Worm (Caenorhabditis elegans) whole organism, midembryonic: ENCODE results near the gene W01G7.4.

ENCODE experiments used
- T22C8.4 ChIP-seq: fragments of 200-800 bp; sonication (Bioruptor generic); IDR thresholded peaks from 2 replicates; pipeline ENCODE4 v1.3.6; 2022; ENCODE audit warnings: missing genetic modification characterization, missing compliant biosample characterization
- flt-1 ChIP-seq: fragments of 200-800 bp; sonication (Bioruptor generic); IDR thresholded peaks from 2 replicates; pipeline ENCODE4 v1.3.6; 2022; ENCODE audit warnings: missing genetic modification characterization, missing compliant biosample characterization
- med-1 ChIP-seq: sonication (generic microtip); optimal IDR thresholded peaks from 2 replicates; lab custom pipeline; 2017; ENCODE audit warnings: missing genetic modification characterization, mild to moderate bottlenecking, missing compliant biosample characterization, antibody characterized with exemption, missing genetic modification reagents; ENCODE audit not compliant: insufficient read depth

- 0 out of 2 replicates have a peak, but pooled peaks have one; percentile 57 for TF ChIP-seq flt-1 (GFP tag; lab: Robert Waterston, UW)
- TF ChIP-seq med-1 (GFP tag; lab: Kevin White, UChicago): no peak
- TF ChIP-seq T22C8.4 (GFP tag; lab: Robert Waterston, UW): no peak
Observed at ce11 chrII:14046491-14046890, 14.0 kb upstream of the W01G7.4 start.
